Fruit fly (Drosophila melanogaster) S2 (cell line): ENCODE results near the gene RpS8.

Experiments
- CG8478 ChIP-seq: fragments of >200 bp; optimal IDR thresholded peaks from 2 replicates; lab custom pipeline; 2018
- CTCF ChIP-seq, 2 experiments: fragments of >200 bp; optimal IDR thresholded peaks; 2 replicates each; lab custom pipeline; 2018

RpS8 gene

dm6 chr3R:29894393-29894792 lies 33.0 kb downstream of the RpS8 start:
- TF ChIP-seq CG8478 (lab: Kevin White, UChicago) (no peak), CTCF (optimal IDR thresholded peaks at IDR 0.05; lab: Kevin White, UChicago) (no peak)

dm6 chr3R:29898588-29898987 lies 37.2 kb downstream of the RpS8 start:
- TF ChIP-seq CG8478 (lab: Kevin White, UChicago) (no peak), CTCF (optimal IDR thresholded peaks at IDR 0.05; lab: Kevin White, UChicago) (no peak)

dm6 chr3R:29899635-29900034 lies 38.3 kb downstream of the RpS8 start:
- no peak for TF ChIP-seq CTCF (optimal IDR thresholded peaks at IDR 0.05; lab: Kevin White, UChicago)
- no peak for TF ChIP-seq CG8478 (lab: Kevin White, UChicago)

dm6 chr3R:29903775-29904356 lies 42.5 kb downstream of the RpS8 start, which contains the start of gene CG15517:
CG15517 (minus strand) TSS chr3R:29903825.
- TF ChIP-seq CTCF (optimal IDR thresholded peaks at IDR 0.05; lab: Kevin White, UChicago) (peak; percentile 65 to 89), CG8478 (lab: Kevin White, UChicago) (no peak)

dm6 chr3R:29905164-29905563 lies 43.8 kb downstream of the RpS8 start, which contains the start of gene CG15515:
CG15515 (plus strand) TSS chr3R:29905464.
- no peak for TF ChIP-seq CTCF (optimal IDR thresholded peaks at IDR 0.05; lab: Kevin White, UChicago)

dm6 chr3R:29907601-29908175 lies 46.3 kb downstream of the RpS8 start, which contains the start of gene CG31036:
CG31036 (plus strand) TSS chr3R:29908107.
- no peak for TF ChIP-seq CTCF (optimal IDR thresholded peaks at IDR 0.05; lab: Kevin White, UChicago)
- no peak for TF ChIP-seq CG8478 (lab: Kevin White, UChicago)
